Worm (Caenorhabditis elegans) whole organism, mixed stage, embryonic: ENCODE measurements around the gene dab-1.

ENCODE experiments used
- M03D4.4 ChIP-seq: sonication (generic microtip); optimal IDR thresholded peaks from 2 replicates; lab custom pipeline; 2017; ENCODE audit warnings: mild to moderate bottlenecking, missing genetic modification characterization, missing compliant biosample characterization
- bed-3 ChIP-seq: fragments of 200-800 bp; sonication (Bioruptor generic); optimal IDR thresholded peaks from 3 replicates; lab custom pipeline; 2018; ENCODE audit warnings: mild to moderate bottlenecking, missing genetic modification characterization, moderate library complexity, missing compliant biosample characterization
- blmp-1 ChIP-seq: fragments of 150-350 bp; optimal IDR thresholded peaks from 2 replicates; lab custom pipeline; 2014; ENCODE audit warnings: missing biosample characterization, missing genetic modification characterization
- ceh-39 ChIP-seq: fragments of 150-350 bp; optimal IDR thresholded peaks from 2 replicates; lab custom pipeline; 2014; ENCODE audit warnings: missing biosample characterization, missing genetic modification characterization
- ceh-43 ChIP-seq: fragments of 200-800 bp; sonication (Bioruptor generic); optimal IDR thresholded peaks from 2 replicates; lab custom pipeline; 2018; ENCODE audit warnings: mild to moderate bottlenecking, missing genetic modification characterization, moderate library complexity, missing compliant biosample characterization
- cnd-1 ChIP-seq: fragments of 200-800 bp; sonication (Bioruptor generic); optimal IDR thresholded peaks from 2 replicates; lab custom pipeline; 2018; ENCODE audit warnings: mild to moderate bottlenecking, missing genetic modification characterization, missing compliant biosample characterization
- drap-1 ChIP-seq: fragments of 200-800 bp; sonication (Bioruptor generic); optimal IDR thresholded peaks from 3 replicates; lab custom pipeline; 2018; ENCODE audit warnings: mild to moderate bottlenecking, missing genetic modification characterization, missing compliant biosample characterization
- elt-1 ChIP-seq: sonication (generic microtip); optimal IDR thresholded peaks from 2 replicates; lab custom pipeline; 2017; ENCODE audit warnings: missing genetic modification characterization, mild to moderate bottlenecking, missing compliant biosample characterization, antibody characterized with exemption, moderate library complexity, borderline replicate concordance; ENCODE audit not compliant: insufficient read depth
- elt-3 ChIP-seq: fragments of 150-350 bp; optimal IDR thresholded peaks from 2 replicates; lab custom pipeline; 2014; ENCODE audit warnings: missing biosample characterization, missing genetic modification characterization
- flh-1 ChIP-seq: fragments of 200-800 bp; sonication (Bioruptor generic); optimal IDR thresholded peaks from 2 replicates; lab custom pipeline; 2018; ENCODE audit warnings: mild to moderate bottlenecking, missing genetic modification characterization, moderate library complexity, missing compliant biosample characterization
- ham-2 ChIP-seq: fragments of 200-800 bp; sonication (Bioruptor generic); optimal IDR thresholded peaks from 2 replicates; lab custom pipeline; 2018; ENCODE audit warnings: mild to moderate bottlenecking, missing genetic modification characterization, missing compliant biosample characterization
- hlh-1 ChIP-seq: fragments of 150-350 bp; optimal IDR thresholded peaks from 2 replicates; lab custom pipeline; 2014; ENCODE audit warnings: missing biosample characterization, missing genetic modification reagents, missing genetic modification characterization
- lin-32 ChIP-seq: fragments of 200-800 bp; sonication (Bioruptor generic); optimal IDR thresholded peaks from 2 replicates; lab custom pipeline; 2018; ENCODE audit warnings: mild to moderate bottlenecking, missing genetic modification characterization, missing compliant biosample characterization
- lsy-2 ChIP-seq: fragments of 150-350 bp; optimal IDR thresholded peaks from 2 replicates; lab custom pipeline; 2014; ENCODE audit warnings: missing biosample characterization, missing genetic modification characterization
- mab-5 ChIP-seq: fragments of 150-350 bp; optimal IDR thresholded peaks from 2 replicates; lab custom pipeline; 2014; ENCODE audit warnings: missing biosample characterization, missing genetic modification characterization
- mep-1 ChIP-seq: fragments of 150-350 bp; optimal IDR thresholded peaks from 2 replicates; lab custom pipeline; 2017; ENCODE audit warnings: missing biosample characterization, missing genetic modification reagents, missing genetic modification characterization, inconsistent platforms
- mls-2 ChIP-seq: sonication (generic microtip); optimal IDR thresholded peaks from 2 replicates; lab custom pipeline; 2016; ENCODE audit warnings: mild to moderate bottlenecking, missing genetic modification characterization, moderate library complexity, missing compliant biosample characterization
- nhr-12 ChIP-seq: fragments of 150-350 bp; optimal IDR thresholded peaks from 2 replicates; lab custom pipeline; 2014; ENCODE audit warnings: missing biosample characterization, missing genetic modification characterization
- nhr-237 ChIP-seq: fragments of 150-350 bp; optimal IDR thresholded peaks from 2 replicates; lab custom pipeline; 2014; ENCODE audit warnings: missing biosample characterization, missing genetic modification characterization
- nhr-76 ChIP-seq: sonication (generic microtip); optimal IDR thresholded peaks from 2 replicates; lab custom pipeline; 2017; ENCODE audit warnings: missing biosample characterization, missing genetic modification characterization
- pha-4 ChIP-seq: fragments of 150-350 bp; optimal IDR thresholded peaks from 2 replicates; lab custom pipeline; 2018; ENCODE audit warnings: missing biosample characterization, missing genetic modification reagents, missing genetic modification characterization
- sem-2 ChIP-seq: fragments of 200-800 bp; sonication (Bioruptor generic); optimal IDR thresholded peaks from 2 replicates; lab custom pipeline; 2018; ENCODE audit warnings: mild to moderate bottlenecking, missing genetic modification characterization, missing compliant biosample characterization
- snpc-4 ChIP-seq: fragments of 150-350 bp; optimal IDR thresholded peaks from 2 replicates; lab custom pipeline; 2014; ENCODE audit warnings: missing biosample characterization, missing genetic modification characterization
- sptf-1 ChIP-seq: sonication (generic microtip); optimal IDR thresholded peaks from 2 replicates; lab custom pipeline; 2017; ENCODE audit warnings: mild to moderate bottlenecking, missing genetic modification characterization, moderate library complexity, missing compliant biosample characterization
- tbx-8 ChIP-seq: fragments of 200-800 bp; sonication (Bioruptor generic); optimal IDR thresholded peaks from 2 replicates; lab custom pipeline; 2018; ENCODE audit warnings: mild to moderate bottlenecking, missing genetic modification characterization, moderate library complexity, missing compliant biosample characterization
- unc-120 ChIP-seq: sonication (generic microtip); optimal IDR thresholded peaks from 2 replicates; lab custom pipeline; 2017; ENCODE audit warnings: missing genetic modification characterization, missing compliant biosample characterization; ENCODE audit not compliant: poor library complexity, severe bottlenecking
- unc-39 ChIP-seq: fragments of 150-350 bp; optimal IDR thresholded peaks from 2 replicates; lab custom pipeline; 2014; ENCODE audit warnings: missing biosample characterization, missing genetic modification characterization
- unc-62 ChIP-seq: fragments of 150-350 bp; optimal IDR thresholded peaks from 2 replicates; lab custom pipeline; 2014; ENCODE audit warnings: missing biosample characterization, missing genetic modification reagents, missing genetic modification characterization
- zip-8 ChIP-seq: fragments of 150-350 bp; optimal IDR thresholded peaks from 2 replicates; lab custom pipeline; 2014; ENCODE audit warnings: missing biosample characterization, missing genetic modification characterization
- ztf-11 ChIP-seq: fragments of 150-350 bp; optimal IDR thresholded peaks from 2 replicates; lab custom pipeline; 2014; ENCODE audit warnings: missing biosample characterization, missing genetic modification characterization

dab-1 gene

DNA sequence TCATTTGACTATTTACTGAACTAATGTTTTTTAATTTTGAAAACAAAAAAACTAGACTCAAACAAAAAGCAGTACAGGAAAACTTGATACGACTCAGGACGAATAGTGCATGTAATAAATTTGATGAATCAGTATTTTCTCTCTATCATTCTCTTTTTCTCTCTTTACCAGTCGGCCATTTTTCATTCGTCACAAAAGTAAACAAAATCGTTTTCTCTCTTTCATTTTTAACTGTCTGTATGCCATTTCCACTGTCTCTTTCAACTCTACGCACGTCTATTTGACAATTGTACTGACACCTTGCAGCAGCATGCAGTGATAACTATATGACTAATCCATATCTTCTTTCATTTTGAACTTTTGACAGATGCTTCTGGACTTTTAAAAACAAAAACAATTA lies 26.6 kb downstream of the dab-1 start, which contains the start of the genes F35C11.2 and F35C11.4:
F35C11.2 (minus strand) TSS at position 90 of the 400 bp plus-strand sequence.
F35C11.4 (plus strand) TSS at position 260 of the 400 bp plus-strand sequence.
- TF ChIP-seq unc-39 (no peak), nhr-76 (no peak), hlh-1 (tag; lab: Kevin White, UChicago) (no peak), tbx-8 (no peak), mab-5 (tag; lab: Kevin White, UChicago) (no peak)

DNA sequence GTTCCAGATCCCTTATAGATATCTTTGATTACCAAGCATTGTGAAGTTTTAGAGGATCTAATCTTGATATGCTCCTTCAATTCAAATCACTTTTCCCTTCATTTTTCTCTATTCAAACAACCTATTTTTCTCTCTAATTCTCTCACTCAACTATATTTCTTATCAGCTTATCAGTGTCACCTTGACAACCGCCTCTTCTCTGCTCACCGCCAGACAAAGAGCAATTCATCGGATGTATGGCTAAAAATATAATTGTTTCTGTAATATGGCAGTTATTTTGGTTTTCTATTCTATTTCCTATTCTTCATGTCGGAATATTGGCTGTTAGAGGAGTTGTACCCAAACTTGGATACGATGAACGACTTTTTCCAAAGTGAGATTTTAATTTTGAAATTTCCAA lies 27.5 kb downstream of the dab-1 start:
- no peak for TF ChIP-seq snpc-4 (tag; lab: Kevin White, UChicago)
- TF ChIP-seq mls-2 (tag; lab: Kevin White, UChicago), result no peak
- no peak for TF ChIP-seq nhr-237 (tag; lab: Kevin White, UChicago)
- no peak for TF ChIP-seq unc-120 (tag; lab: Kevin White, UChicago)
- no peak for TF ChIP-seq nhr-12
- no peak for TF ChIP-seq ztf-11 (tag; lab: Kevin White, UChicago)
- no peak for TF ChIP-seq lsy-2
- TF ChIP-seq sptf-1, result no peak
- TF ChIP-seq ceh-39 (tag; lab: Kevin White, UChicago), result no peak
- no peak for TF ChIP-seq mab-5 (tag; lab: Kevin White, UChicago)
- TF ChIP-seq blmp-1, result no peak
- TF ChIP-seq drap-1 (GFP tag; lab: Kevin White, UChicago), result no peak
- no peak for TF ChIP-seq ham-2 (GFP tag; lab: Kevin White, UChicago)
- no peak for TF ChIP-seq zip-8 (tag; lab: Kevin White, UChicago)
- no peak for TF ChIP-seq cnd-1 (tag; lab: Kevin White, UChicago)
- TF ChIP-seq mep-1, result no peak

DNA sequence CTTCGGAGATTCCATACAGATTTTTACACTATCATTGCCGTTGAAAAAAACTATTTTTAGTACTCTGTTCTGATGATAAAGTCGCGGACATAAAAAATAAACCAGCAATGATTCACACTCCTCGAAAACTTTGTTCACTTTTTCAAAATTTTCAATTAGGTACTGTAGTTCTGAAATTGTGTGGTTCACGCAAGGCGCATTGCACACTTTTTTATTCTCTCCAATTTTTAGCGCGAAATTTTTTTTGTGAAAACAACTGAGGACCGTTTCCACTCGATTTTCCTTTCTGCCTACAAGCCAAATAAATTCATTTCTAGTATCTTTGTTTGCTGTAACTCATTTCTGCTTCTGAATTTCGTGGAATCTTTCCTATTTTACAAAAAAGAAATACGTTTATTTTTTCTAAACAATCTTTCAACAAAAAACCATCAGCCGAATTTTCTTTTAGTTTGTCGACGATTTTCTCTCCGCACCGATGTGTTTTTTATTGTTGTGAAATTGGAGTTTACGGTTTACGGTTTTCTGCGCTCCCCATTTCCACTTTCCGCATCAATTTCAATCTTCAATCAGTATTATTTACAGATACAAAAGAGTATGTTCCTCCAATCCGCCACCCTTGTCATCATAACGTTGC lies 31.1 kb downstream of the dab-1 start, which contains the start of gene F35C11.5:
F35C11.5 (plus strand) TSS at position 584 of the 634 bp plus-strand sequence.
- TF ChIP-seq unc-39, result no peak
- no peak for TF ChIP-seq unc-120 (tag; lab: Kevin White, UChicago)

DNA sequence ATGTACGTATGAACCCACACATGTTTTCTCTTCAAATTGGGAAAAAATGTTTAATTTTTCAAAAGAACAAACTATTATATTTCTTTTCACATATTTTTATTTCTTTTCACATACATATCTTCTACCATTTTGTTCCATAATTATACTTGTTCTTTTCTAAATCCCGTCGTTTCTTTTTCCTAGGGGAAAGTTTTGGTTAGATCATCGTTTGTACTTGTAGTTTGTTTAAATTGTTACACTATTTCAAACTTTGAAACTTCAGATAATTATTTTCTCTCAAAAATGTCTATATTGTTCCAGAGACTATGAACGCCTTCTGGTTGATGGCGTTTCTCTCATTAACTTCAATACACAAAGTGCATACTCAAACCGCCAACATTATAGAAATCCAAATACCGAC lies 33.8 kb downstream of the dab-1 start, which contains the start of gene F35C11.7:
F35C11.7 (plus strand) TSS at position 301 of the 400 bp plus-strand sequence.
- TF ChIP-seq unc-120 (tag; lab: Kevin White, UChicago), result no peak
- TF ChIP-seq snpc-4 (tag; lab: Kevin White, UChicago), result no peak
- TF ChIP-seq unc-39, result no peak
- no peak for TF ChIP-seq mab-5 (tag; lab: Kevin White, UChicago)
- TF ChIP-seq ceh-39 (tag; lab: Kevin White, UChicago), result no peak
- no peak for TF ChIP-seq hlh-1 (tag; lab: Kevin White, UChicago)
- TF ChIP-seq, all 35 proteins: peak for 0

DNA sequence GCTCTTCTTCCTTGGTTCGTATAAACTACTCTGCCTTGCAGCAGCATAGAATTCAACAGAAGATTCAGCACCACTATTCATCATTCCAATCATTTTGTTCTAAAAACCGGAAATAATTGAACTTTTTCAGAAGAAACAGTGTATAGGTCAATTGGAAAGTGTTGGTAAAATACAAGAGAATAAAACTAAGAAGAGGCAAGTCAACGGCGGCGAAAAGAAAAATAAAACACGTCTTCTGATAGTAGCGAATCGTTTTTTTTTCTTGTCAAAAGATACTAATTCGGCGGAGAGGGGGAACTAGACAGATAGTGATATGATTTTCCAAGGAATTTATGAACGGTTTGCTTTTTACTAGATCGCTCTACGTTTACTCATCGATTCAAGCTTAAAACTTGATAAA lies 36.9 kb downstream of the dab-1 start, which contains the start of gene F35C11.6:
F35C11.6 (minus strand) TSS at position 101 of the 400 bp plus-strand sequence.
- TF ChIP-seq flh-1 (GFP tag; lab: Kevin White, UChicago) (no peak), unc-62 (GFP tag; lab: Kevin White, UChicago) (no peak), tbx-8 (no peak), ham-2 (GFP tag; lab: Kevin White, UChicago) (no peak), ceh-43 (GFP tag; lab: Kevin White, UChicago) (no peak), ztf-11 (tag; lab: Kevin White, UChicago) (no peak)

DNA sequence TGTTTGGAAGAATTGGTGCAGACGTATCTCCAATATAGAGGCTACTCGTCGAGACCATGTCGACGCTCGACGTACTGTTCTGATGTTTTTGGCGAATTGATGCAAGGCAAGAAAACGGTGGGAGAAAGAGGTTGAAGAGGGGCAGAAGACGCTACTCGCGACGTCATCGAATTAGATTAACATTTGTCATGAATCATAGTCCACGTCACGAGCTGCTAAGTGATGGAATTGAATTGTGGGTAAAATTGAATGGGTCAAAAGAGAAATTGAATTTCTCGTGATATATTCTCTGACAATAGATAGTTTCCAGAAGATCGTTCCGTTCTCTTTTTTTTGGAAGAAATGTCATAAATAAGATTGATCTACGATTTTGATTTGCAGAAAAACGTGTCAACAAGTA lies 37.5 kb downstream of the dab-1 start:
- no peak for TF ChIP-seq elt-3 (tag; lab: Kevin White, UChicago)
- TF ChIP-seq unc-39, result no peak
- TF ChIP-seq zip-8 (tag; lab: Kevin White, UChicago), result no peak
- no peak for TF ChIP-seq ztf-11 (tag; lab: Kevin White, UChicago)
- TF ChIP-seq nhr-12, result no peak
- no peak for TF ChIP-seq cnd-1 (tag; lab: Kevin White, UChicago)
- no peak for TF ChIP-seq bed-3
- TF ChIP-seq elt-1, result no peak
- no peak for TF ChIP-seq ceh-43 (GFP tag; lab: Kevin White, UChicago)
- no peak for TF ChIP-seq nhr-76
- no peak for TF ChIP-seq blmp-1
- no peak for TF ChIP-seq lin-32 (GFP tag; lab: Kevin White, UChicago)
- TF ChIP-seq hlh-1 (tag; lab: Kevin White, UChicago), result no peak
- no peak for TF ChIP-seq pha-4 (tag; lab: Kevin White, UChicago)
- no peak for TF ChIP-seq M03D4.4
- no peak for TF ChIP-seq mab-5 (tag; lab: Kevin White, UChicago)
- no peak for TF ChIP-seq sem-2 (GFP tag; lab: Kevin White, UChicago)
- no peak for TF ChIP-seq snpc-4 (tag; lab: Kevin White, UChicago)
